Worm (Caenorhabditis elegans) whole organism, L2 larva: Measurements from ENCODE around the gene F09E5.11.

Experiments
- C34F6.9 ChIP-seq: fragments of 150-350 bp; optimal IDR thresholded peaks from 2 replicates; lab custom pipeline; 2014; ENCODE audit warnings: missing biosample characterization, missing genetic modification characterization
- F13H6.1 ChIP-seq: sonication (generic microtip); optimal IDR thresholded peaks from 2 replicates; lab custom pipeline; 2016; ENCODE audit warnings: missing genetic modification characterization, missing compliant biosample characterization
- R02D3.7 ChIP-seq: fragments of 150-350 bp; optimal IDR thresholded peaks from 2 replicates; lab custom pipeline; 2014; ENCODE audit warnings: missing biosample characterization, missing genetic modification characterization
- Y55F3AM.14 ChIP-seq: fragments of 200-800 bp; sonication (Bioruptor generic); optimal IDR thresholded peaks from 2 replicates; lab custom pipeline; 2018; ENCODE audit warnings: mild to moderate bottlenecking, missing genetic modification characterization, missing compliant biosample characterization
- ZK546.5 ChIP-seq: sonication (generic microtip); optimal IDR thresholded peaks from 2 replicates; lab custom pipeline; 2017; ENCODE audit warnings: missing biosample characterization, missing genetic modification characterization
- alr-1 ChIP-seq: fragments of 150-350 bp; optimal IDR thresholded peaks from 2 replicates; lab custom pipeline; 2014; ENCODE audit warnings: missing biosample characterization, missing genetic modification characterization
- aly-2 ChIP-seq: fragments of 150-350 bp; optimal IDR thresholded peaks from 2 replicates; lab custom pipeline; 2014; ENCODE audit warnings: missing biosample characterization, missing genetic modification characterization
- ama-1 ChIP-seq: fragments of 150-350 bp; optimal IDR thresholded peaks from 2 replicates; lab custom pipeline; 2018; ENCODE audit warnings: inconsistent platforms
- blmp-1 ChIP-seq: sonication (generic microtip); optimal IDR thresholded peaks from 2 replicates; lab custom pipeline; 2017; ENCODE audit warnings: missing genetic modification characterization, mild to moderate bottlenecking, missing compliant biosample characterization, antibody characterized with exemption, moderate library complexity; ENCODE audit not compliant: insufficient read depth
- ceh-16 ChIP-seq: fragments of 150-350 bp; optimal IDR thresholded peaks from 2 replicates; lab custom pipeline; 2014; ENCODE audit warnings: missing biosample characterization, missing genetic modification characterization
- ceh-82 ChIP-seq: fragments of 150-350 bp; optimal IDR thresholded peaks from 2 replicates; lab custom pipeline; 2014; ENCODE audit warnings: missing biosample characterization, missing genetic modification characterization
- crh-2 ChIP-seq: sonication (generic microtip); optimal IDR thresholded peaks from 2 replicates; lab custom pipeline; 2017; ENCODE audit warnings: missing biosample characterization, missing genetic modification characterization
- dmd-4 ChIP-seq: sonication (generic microtip); optimal IDR thresholded peaks from 2 replicates; lab custom pipeline; 2017; ENCODE audit warnings: missing biosample characterization, missing genetic modification characterization
- egl-27 ChIP-seq: sonication (generic microtip); optimal IDR thresholded peaks from 3 replicates; lab custom pipeline; 2017; ENCODE audit warnings: missing biosample characterization, missing genetic modification reagents, missing genetic modification characterization
- elt-1 ChIP-seq: fragments of 150-350 bp; optimal IDR thresholded peaks from 2 replicates; lab custom pipeline; 2014; ENCODE audit warnings: missing biosample characterization, missing genetic modification characterization
- fos-1 ChIP-seq: fragments of 150-350 bp; optimal IDR thresholded peaks from 2 replicates; lab custom pipeline; 2014; ENCODE audit warnings: missing biosample characterization, missing genetic modification characterization
- gmeb-1 ChIP-seq: fragments of 150-350 bp; optimal IDR thresholded peaks from 2 replicates; lab custom pipeline; 2014; ENCODE audit warnings: missing biosample characterization, missing genetic modification characterization
- lin-11 ChIP-seq: fragments of 150-350 bp; sonication (generic microtip); optimal IDR thresholded peaks from 2 replicates; lab custom pipeline; 2014; ENCODE audit warnings: missing biosample characterization, missing genetic modification characterization, inconsistent platforms, mixed read lengths
- lin-13 ChIP-seq: fragments of 150-350 bp; optimal IDR thresholded peaks from 2 replicates; lab custom pipeline; 2014; ENCODE audit warnings: missing biosample characterization, missing genetic modification reagents, missing genetic modification characterization
- lin-39 ChIP-seq: fragments of 150-350 bp; optimal IDR thresholded peaks from 2 replicates; lab custom pipeline; 2014; ENCODE audit warnings: missing biosample characterization, missing genetic modification reagents, missing genetic modification characterization
- lsy-2 ChIP-seq, 2 experiments: fragments of 150-350 bp in 1 of 2; sonication (generic microtip) in 1 of 2; optimal IDR thresholded peaks; 2 replicates each; lab custom pipeline; 2014 to 2017; ENCODE audit warnings: missing biosample characterization in 2 of 2, missing genetic modification characterization in 2 of 2
- mab-5 ChIP-seq: fragments of 150-350 bp; optimal IDR thresholded peaks from 2 replicates; lab custom pipeline; 2014; ENCODE audit warnings: missing biosample characterization, missing genetic modification characterization
- mbf-1 ChIP-seq: sonication (generic microtip); optimal IDR thresholded peaks from 2 replicates; lab custom pipeline; 2017; ENCODE audit warnings: missing biosample characterization, missing genetic modification characterization
- mdl-1 ChIP-seq, 2 experiments: fragments of 150-350 bp in 1 of 2; sonication (generic microtip) in 1 of 2; optimal IDR thresholded peaks; 2 replicates each; lab custom pipeline; 2017; ENCODE audit warnings: missing biosample characterization in 2 of 2, missing genetic modification characterization in 2 of 2
- nhr-10 ChIP-seq: sonication (generic microtip); optimal IDR thresholded peaks from 2 replicates; lab custom pipeline; 2017; ENCODE audit warnings: missing biosample characterization, missing genetic modification characterization
- nhr-11 ChIP-seq: fragments of 150-350 bp; optimal IDR thresholded peaks from 2 replicates; lab custom pipeline; 2014; ENCODE audit warnings: missing biosample characterization, missing genetic modification characterization
- nhr-12 ChIP-seq: fragments of 150-350 bp; optimal IDR thresholded peaks from 2 replicates; lab custom pipeline; 2014; ENCODE audit warnings: missing biosample characterization, missing genetic modification characterization
- nhr-129 ChIP-seq: fragments of 150-350 bp; optimal IDR thresholded peaks from 2 replicates; lab custom pipeline; 2014; ENCODE audit warnings: missing biosample characterization, missing genetic modification characterization
- nhr-21 ChIP-seq: fragments of 150-350 bp; optimal IDR thresholded peaks from 2 replicates; lab custom pipeline; 2014; ENCODE audit warnings: missing biosample characterization, missing genetic modification characterization
- nhr-23 ChIP-seq: fragments of 150-350 bp; optimal IDR thresholded peaks from 2 replicates; lab custom pipeline; 2014; ENCODE audit warnings: missing biosample characterization, missing genetic modification reagents, missing genetic modification characterization
- nhr-237 ChIP-seq: fragments of 150-350 bp; optimal IDR thresholded peaks from 2 replicates; lab custom pipeline; 2014; ENCODE audit warnings: missing biosample characterization, missing genetic modification characterization
- nhr-25 ChIP-seq: fragments of 150-350 bp; sonication (generic microtip); optimal IDR thresholded peaks from 3 replicates; lab custom pipeline; 2014; ENCODE audit warnings: missing biosample characterization, missing genetic modification characterization
- nhr-6 ChIP-seq: fragments of 150-350 bp; optimal IDR thresholded peaks from 2 replicates; lab custom pipeline; 2014; ENCODE audit warnings: missing biosample characterization, missing genetic modification characterization
- nhr-77 ChIP-seq: fragments of 150-350 bp; optimal IDR thresholded peaks from 2 replicates; lab custom pipeline; 2014; ENCODE audit warnings: missing biosample characterization, missing genetic modification characterization
- peb-1 ChIP-seq: fragments of 150-350 bp; optimal IDR thresholded peaks from 2 replicates; lab custom pipeline; 2014; ENCODE audit warnings: missing biosample characterization, missing genetic modification characterization
- sem-4 ChIP-seq: fragments of 150-350 bp; optimal IDR thresholded peaks from 2 replicates; lab custom pipeline; 2014; ENCODE audit warnings: missing biosample characterization, missing genetic modification reagents, missing genetic modification characterization
- skn-1 ChIP-seq: sonication (generic microtip); optimal IDR thresholded peaks from 2 replicates; lab custom pipeline; 2017; ENCODE audit warnings: missing biosample characterization, missing genetic modification characterization
- sma-3 ChIP-seq: sonication (generic microtip); optimal IDR thresholded peaks from 2 replicates; lab custom pipeline; 2016; ENCODE audit warnings: missing genetic modification reagents, missing genetic modification characterization, missing compliant biosample characterization
- sma-9 ChIP-seq, 2 experiments: fragments of 150-350 bp in 1 of 2; sonication (generic microtip) in 1 of 2; optimal IDR thresholded peaks; 2 replicates each; lab custom pipeline; 2014 to 2016; ENCODE audit warnings: missing genetic modification characterization in 2 of 2, mild to moderate bottlenecking in 1 of 2, missing biosample characterization in 1 of 2, missing compliant biosample characterization in 1 of 2, missing genetic modification reagents in 1 of 2, moderate library complexity in 1 of 2
- snpc-4 ChIP-seq: fragments of 150-350 bp; optimal IDR thresholded peaks from 2 replicates; lab custom pipeline; 2014; ENCODE audit warnings: missing biosample characterization, missing genetic modification characterization
- unc-39 ChIP-seq: fragments of 150-350 bp; optimal IDR thresholded peaks from 2 replicates; lab custom pipeline; 2014; ENCODE audit warnings: missing biosample characterization, missing genetic modification characterization
- unc-55 ChIP-seq: fragments of 150-350 bp; sonication (generic microtip); optimal IDR thresholded peaks from 3 replicates; lab custom pipeline; 2014; ENCODE audit warnings: missing biosample characterization, missing genetic modification reagents, missing genetic modification characterization
- unc-62 ChIP-seq: fragments of 150-350 bp; optimal IDR thresholded peaks from 2 replicates; lab custom pipeline; 2014; ENCODE audit warnings: missing biosample characterization, missing genetic modification reagents, missing genetic modification characterization
- zag-1 ChIP-seq: fragments of 150-350 bp; optimal IDR thresholded peaks from 2 replicates; lab custom pipeline; 2014; ENCODE audit warnings: missing biosample characterization, missing genetic modification characterization
- ztf-1 ChIP-seq: fragments of 200-800 bp; sonication (Bioruptor generic); conservative IDR thresholded peaks from 2 replicates; pipeline ENCODE4 v1.3.6; 2022; ENCODE audit warnings: missing genetic modification characterization, missing compliant biosample characterization
- ztf-11 ChIP-seq: sonication (generic microtip); optimal IDR thresholded peaks from 2 replicates; lab custom pipeline; 2017; ENCODE audit warnings: missing biosample characterization, missing genetic modification characterization
- ztf-4 ChIP-seq: fragments of 150-350 bp; optimal IDR thresholded peaks from 2 replicates; lab custom pipeline; 2014; ENCODE audit warnings: missing biosample characterization, missing genetic modification characterization

Gene F09E5.11

ce11 chrII:5328912-5329311, 29.1 kb downstream of the F09E5.11 start:
- TF ChIP-seq nhr-21 (tag; lab: Kevin White, UChicago) = peak; percentile 28
- peak; percentile 3 for TF ChIP-seq sma-9 (GFP tag; optimal IDR thresholded peaks at IDR 0.05; lab: Kevin White, UChicago)
- TF ChIP-seq sma-9 (tag; optimal IDR thresholded peaks at IDR 0.05; lab: Kevin White, UChicago) = no peak
- TF ChIP-seq lsy-2 (tag; optimal IDR thresholded peaks at IDR 0.05; lab: Kevin White, UChicago) = peak in 1 of 2 experiments; percentile 2
- no peak for TF ChIP-seq ama-1
- TF ChIP-seq elt-1 (tag; lab: Kevin White, UChicago) = peak; percentile 25
- TF ChIP-seq, all 48 proteins: peak for 4

DNA sequence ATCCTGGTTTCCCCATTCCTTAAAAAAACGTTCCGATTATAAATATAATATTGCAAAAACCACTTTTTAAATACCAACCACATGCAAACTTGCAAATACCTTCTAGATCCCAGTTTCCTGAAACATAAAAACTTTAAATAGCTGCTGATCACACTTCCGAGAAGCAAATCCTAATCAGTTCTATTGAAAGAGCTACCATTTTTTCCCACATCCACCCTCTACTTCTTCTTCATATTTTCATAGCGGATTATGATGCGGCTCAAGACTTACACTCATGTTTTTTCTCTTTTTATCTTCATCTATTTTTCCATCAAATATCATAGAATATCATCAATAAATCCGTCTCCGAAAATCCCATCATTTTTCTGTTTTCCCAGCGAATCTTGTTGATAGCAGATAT, 31.1 kb downstream of the F09E5.11 start:
- TF ChIP-seq Y55F3AM.14 (no peak), sma-9 (GFP tag; optimal IDR thresholded peaks at IDR 0.05; lab: Kevin White, UChicago) (peak; percentile 17), sma-9 (tag; optimal IDR thresholded peaks at IDR 0.05; lab: Kevin White, UChicago) (no peak)

DNA sequence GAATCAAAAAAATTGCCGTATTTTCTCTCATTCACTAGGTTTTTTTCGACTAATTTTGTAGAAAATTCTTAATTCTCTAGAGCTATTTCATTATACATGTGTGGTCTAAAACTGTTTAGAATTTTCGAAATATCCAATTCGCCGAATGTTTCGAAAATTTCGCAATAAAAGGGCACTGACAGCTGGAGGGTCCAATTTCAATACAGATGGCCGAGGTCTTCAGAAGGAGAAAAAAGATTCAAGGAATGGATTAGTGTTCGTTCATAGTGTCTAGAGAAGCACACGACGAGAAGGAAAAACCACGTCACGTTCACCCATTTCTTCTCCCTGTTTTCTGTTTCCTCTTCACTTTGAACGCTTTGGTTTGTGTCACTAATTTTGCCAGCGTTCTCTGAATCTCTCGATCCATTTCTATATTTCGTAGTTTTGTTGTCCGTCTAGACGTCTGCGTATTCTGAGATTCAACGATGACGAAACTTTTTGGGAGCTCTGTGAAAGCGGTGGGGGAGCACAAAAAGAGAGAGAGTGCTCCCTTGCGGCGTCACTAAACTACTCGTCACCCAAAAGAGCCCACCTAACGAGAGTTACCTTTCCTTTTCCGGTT, 31.9 kb downstream of the F09E5.11 start:
- TF ChIP-seq gmeb-1 (tag; lab: Kevin White, UChicago) (no peak), unc-39 (tag; lab: Kevin White, UChicago) (no peak), sem-4 (tag; lab: Kevin White, UChicago) (peak; percentile 24), nhr-237 (no peak), lin-39 (no peak), ama-1 (no peak), ztf-11 (tag; lab: Kevin White, UChicago) (no peak), snpc-4 (tag; lab: Kevin White, UChicago) (no peak), lin-11 (tag; lab: Kevin White, UChicago) (peak; percentile 4), ztf-4 (tag; lab: Kevin White, UChicago) (peak; percentile 30), nhr-12 (tag; lab: Kevin White, UChicago) (no peak), skn-1 (no peak), mdl-1 (tag; optimal IDR thresholded peaks at IDR 0.05; lab: Kevin White, UChicago) (peak; percentile 21 to 67), nhr-23 (tag; lab: Kevin White, UChicago) (no peak), nhr-21 (tag; lab: Kevin White, UChicago) (peak; percentile 52), F13H6.1 (peak; percentile 83), Y55F3AM.14 (peak; percentile 30), mab-5 (tag; lab: Kevin White, UChicago) (no peak), R02D3.7 (no peak), crh-2 (peak; percentile 93), lsy-2 (tag; optimal IDR thresholded peaks at IDR 0.05; lab: Kevin White, UChicago) (peak; percentile 33 to 76), sma-9 (GFP tag; optimal IDR thresholded peaks at IDR 0.05; lab: Kevin White, UChicago) (peak; percentile 85), sma-9 (tag; optimal IDR thresholded peaks at IDR 0.05; lab: Kevin White, UChicago) (peak; percentile 21), sma-3 (GFP tag; lab: Kevin White, UChicago) (peak; percentile 15), aly-2 (tag; lab: Kevin White, UChicago) (no peak), peb-1 (tag; lab: Kevin White, UChicago) (no peak), unc-55 (GFP tag; lab: Kevin White, UChicago) (peak; percentile 81), nhr-10 (tag; lab: Kevin White, UChicago) (no peak), C34F6.9 (tag; lab: Kevin White, UChicago) (peak; percentile 90), ZK546.5 (tag; lab: Kevin White, UChicago) (no peak), nhr-6 (peak; percentile 19), nhr-129 (tag; lab: Kevin White, UChicago) (peak; percentile 91), lin-13 (no peak), dmd-4 (tag; lab: Kevin White, UChicago) (no peak), ceh-82 (tag; lab: Kevin White, UChicago) (no peak), nhr-25 (no peak), nhr-77 (tag; lab: Kevin White, UChicago) (no peak), alr-1 (tag; lab: Kevin White, UChicago) (peak; percentile 11), unc-62 (GFP tag; lab: Kevin White, UChicago) (no peak), fos-1 (tag; lab: Kevin White, UChicago) (peak; percentile 68), mbf-1 (no peak), ceh-16 (no peak), blmp-1 (no peak), elt-1 (tag; lab: Kevin White, UChicago) (no peak), ztf-1 (no peak), nhr-11 (tag; lab: Kevin White, UChicago) (no peak), zag-1 (tag; lab: Kevin White, UChicago) (peak; percentile 77), egl-27 (tag; lab: Kevin White, UChicago) (peak; percentile 78)
- TF ChIP-seq, all 48 proteins: peak for 19
